Fruit fly (Drosophila melanogaster) whole organism, embryonic: ENCODE results near the gene CG34136.
A peak's percentile ranks its signal among the peaks of the same experiment; 100 is the strongest.

Source experiments
- Awh ChIP-seq: fragments of 200-800 bp; sonication (Bioruptor generic); IDR thresholded peaks from 2 replicates; pipeline ENCODE4, ENCODE4 v1.3.6; 2022; ENCODE audit warnings: missing biosample characterization, missing genetic modification characterization
- CG11247 ChIP-seq: fragments of 200-800 bp; sonication (Bioruptor generic); IDR thresholded peaks from 2 replicates; pipeline ENCODE4 v1.3.6; 2022; ENCODE audit warnings: missing biosample characterization, missing genetic modification characterization
- CG12104 ChIP-seq: fragments of 200-800 bp; sonication (Bioruptor generic); optimal IDR thresholded peaks from 3 replicates; lab custom pipeline; 2016; ENCODE audit warnings: missing biosample characterization, missing genetic modification characterization
- CG13424 ChIP-seq: fragments of 200-800 bp; sonication (Bioruptor generic); optimal IDR thresholded peaks from 2 replicates; lab custom pipeline; 2019; ENCODE audit warnings: missing biosample characterization, mild to moderate bottlenecking, missing genetic modification characterization, moderate library complexity
- CG15696 ChIP-seq: fragments of 200-800 bp; sonication (Bioruptor generic); optimal IDR thresholded peaks from 2 replicates; lab custom pipeline; 2019; ENCODE audit warnings: missing biosample characterization, mild to moderate bottlenecking, missing genetic modification characterization, moderate library complexity
- CG17568 ChIP-seq: fragments of 200-800 bp; sonication (Bioruptor generic); optimal IDR thresholded peaks from 2 replicates; lab custom pipeline; 2018; ENCODE audit warnings: missing biosample characterization, mild to moderate bottlenecking, missing genetic modification characterization, moderate library complexity
- CG17612 ChIP-seq: fragments of 200-800 bp; sonication (Bioruptor generic); IDR thresholded peaks from 2 replicates; pipeline ENCODE4 v1.3.6; 2022; ENCODE audit warnings: missing biosample characterization, missing genetic modification characterization
- CG17912 ChIP-seq: fragments of 200-800 bp; sonication (Bioruptor generic); optimal IDR thresholded peaks from 2 replicates; lab custom pipeline; 2018; ENCODE audit warnings: missing biosample characterization, mild to moderate bottlenecking, missing genetic modification characterization
- CG1792 ChIP-seq: fragments of 200-800 bp; sonication (Bioruptor generic); optimal IDR thresholded peaks from 2 replicates; lab custom pipeline; 2016; ENCODE audit warnings: missing biosample characterization, missing genetic modification characterization
- CG2202 ChIP-seq: fragments of 200-800 bp; sonication (Bioruptor generic); optimal IDR thresholded peaks from 2 replicates; lab custom pipeline; 2018; ENCODE audit warnings: missing biosample characterization, mild to moderate bottlenecking, missing genetic modification characterization
- CG30020 ChIP-seq: fragments of 200-800 bp; optimal IDR thresholded peaks from 2 replicates; lab custom pipeline; 2019; ENCODE audit warnings: missing biosample characterization, mild to moderate bottlenecking, missing genetic modification characterization, moderate library complexity
- CG31365 ChIP-seq: fragments of 200-800 bp; sonication (Bioruptor generic); optimal IDR thresholded peaks from 2 replicates; lab custom pipeline; 2018; ENCODE audit warnings: missing biosample characterization, mild to moderate bottlenecking, missing genetic modification characterization
- CG34376 ChIP-seq: fragments of 200-800 bp; sonication (Bioruptor generic); optimal IDR thresholded peaks from 2 replicates; lab custom pipeline; 2018; ENCODE audit warnings: missing biosample characterization, mild to moderate bottlenecking, missing genetic modification characterization
- CG6175 ChIP-seq: fragments of 200-800 bp; sonication (Bioruptor generic); IDR thresholded peaks from 3 replicates; pipeline ENCODE4 v1.3.6; 2022; ENCODE audit warnings: missing biosample characterization, missing genetic modification characterization
- CG6765 ChIP-seq: fragments of 200-800 bp; sonication (Bioruptor generic); optimal IDR thresholded peaks from 3 replicates; lab custom pipeline; 2017; ENCODE audit warnings: missing biosample characterization, mild to moderate bottlenecking, missing genetic modification characterization
- CG8359 ChIP-seq: fragments of 200-800 bp; sonication (Bioruptor generic); optimal IDR thresholded peaks from 2 replicates; lab custom pipeline; 2017; ENCODE audit warnings: missing biosample characterization, mild to moderate bottlenecking, missing genetic modification characterization, borderline replicate concordance
- CG9727 ChIP-seq: fragments of 200-800 bp; sonication (Bioruptor generic); optimal IDR thresholded peaks from 3 replicates; lab custom pipeline; 2017; ENCODE audit warnings: missing biosample characterization, mild to moderate bottlenecking, missing genetic modification characterization
- CoRest ChIP-seq: fragments of 200-800 bp; sonication (Bioruptor generic); optimal IDR thresholded peaks from 3 replicates; lab custom pipeline; 2018; ENCODE audit warnings: missing biosample characterization, mild to moderate bottlenecking, missing genetic modification characterization, moderate library complexity
- Dip2 ChIP-seq: fragments of 200-800 bp; sonication (Bioruptor generic); IDR thresholded peaks from 2 replicates; pipeline ENCODE4 v1.3.6; 2022; ENCODE audit warnings: missing biosample characterization, missing genetic modification characterization
- Doc3 ChIP-seq: fragments of 200-800 bp; sonication (Bioruptor generic); IDR thresholded peaks from 3 replicates; pipeline ENCODE4 v1.3.6; 2022; ENCODE audit warnings: missing biosample characterization, missing genetic modification characterization; ENCODE audit not compliant: partially characterized antibody
- Dp ChIP-seq: fragments of 200-800 bp; sonication (Bioruptor generic); optimal IDR thresholded peaks from 2 replicates; lab custom pipeline; 2018; ENCODE audit warnings: missing biosample characterization, mild to moderate bottlenecking, missing genetic modification characterization, moderate library complexity
- Elba2 ChIP-seq: fragments of 200-800 bp; sonication (Bioruptor generic); optimal IDR thresholded peaks from 3 replicates; lab custom pipeline; 2016; ENCODE audit warnings: missing biosample characterization, missing genetic modification characterization
- Max ChIP-seq: fragments of 200-800 bp; sonication (Bioruptor generic); optimal IDR thresholded peaks from 2 replicates; lab custom pipeline; 2016; ENCODE audit warnings: missing biosample characterization, mild to moderate bottlenecking, missing genetic modification characterization
- Med ChIP-seq: fragments of 200-800 bp; sonication (Bioruptor generic); peaks from one replicate; lab custom pipeline; 2016; ENCODE audit warnings: missing biosample characterization, missing genetic modification characterization, mild to moderate bottlenecking, inconsistent platforms, moderate library complexity
- Mes4 ChIP-seq: fragments of 200-800 bp; sonication (Bioruptor generic); optimal IDR thresholded peaks from 2 replicates; lab custom pipeline; 2016; ENCODE audit warnings: missing biosample characterization, missing genetic modification characterization
- NK7.1 ChIP-seq: fragments of 200-800 bp; sonication (Bioruptor generic); optimal IDR thresholded peaks from 3 replicates; lab custom pipeline; 2016; ENCODE audit warnings: missing biosample characterization, missing genetic modification characterization
- Nf-YB ChIP-seq: fragments of 200-800 bp; sonication (Bioruptor generic); optimal IDR thresholded peaks from 3 replicates; lab custom pipeline; 2019; ENCODE audit warnings: missing biosample characterization, mild to moderate bottlenecking, missing genetic modification characterization, moderate library complexity
- Sry-β ChIP-seq: fragments of 200-800 bp; sonication (Bioruptor generic); optimal IDR thresholded peaks from 2 replicates; lab custom pipeline; 2018; ENCODE audit warnings: missing biosample characterization, mild to moderate bottlenecking, missing genetic modification characterization, moderate library complexity
- Xbp1 ChIP-seq: fragments of 200-800 bp; sonication (Bioruptor generic); optimal IDR thresholded peaks from 3 replicates; lab custom pipeline; 2016; ENCODE audit warnings: missing biosample characterization, mild to moderate bottlenecking, missing genetic modification characterization
- cato ChIP-seq: fragments of 200-800 bp; sonication (Bioruptor generic); optimal IDR thresholded peaks from 2 replicates; lab custom pipeline; 2016; ENCODE audit warnings: missing biosample characterization, missing genetic modification characterization, borderline replicate concordance
- cg ChIP-seq: fragments of 200-800 bp; sonication (Bioruptor generic); optimal IDR thresholded peaks from 3 replicates; lab custom pipeline; 2019; ENCODE audit warnings: missing biosample characterization, mild to moderate bottlenecking, missing genetic modification characterization, moderate library complexity
- crc ChIP-seq: fragments of 200-800 bp; sonication (Bioruptor generic); optimal IDR thresholded peaks from 2 replicates; lab custom pipeline; 2016; ENCODE audit warnings: missing biosample characterization, missing genetic modification characterization
- croc ChIP-seq: fragments of 200-800 bp; sonication (Bioruptor generic); conservative IDR thresholded peaks from 3 replicates; pipeline ENCODE4 v1.3.6; 2022; ENCODE audit warnings: missing biosample characterization, missing genetic modification characterization
- da ChIP-seq: fragments of 200-800 bp; sonication (Bioruptor generic); optimal IDR thresholded peaks from 2 replicates; lab custom pipeline; 2016; ENCODE audit warnings: missing biosample characterization, missing genetic modification characterization
- eyg ChIP-seq: fragments of 200-800 bp; sonication (Bioruptor generic); optimal IDR thresholded peaks from 3 replicates; lab custom pipeline; 2016; ENCODE audit warnings: missing biosample characterization, missing genetic modification characterization
- jigr1 ChIP-seq: fragments of 200-800 bp; sonication (Bioruptor generic); IDR thresholded peaks from 3 replicates; pipeline ENCODE4 v1.3.6; 2022; ENCODE audit warnings: missing biosample characterization, missing genetic modification characterization
- knrl ChIP-seq: fragments of 200-800 bp; sonication (Bioruptor generic); IDR thresholded peaks from 3 replicates; pipeline ENCODE4 v1.3.6; 2022; ENCODE audit warnings: missing biosample characterization, missing genetic modification characterization; ENCODE audit not compliant: partially characterized antibody
- pan ChIP-seq, 4 experiments: fragments of >200 bp in 3 of 4; fragments of 200-800 bp in 1 of 4; sonication (Bioruptor generic) in 1 of 4; optimal IDR thresholded peaks in 3 of 4; IDR thresholded peaks in 1 of 4; 2 replicates each; pipeline versions ENCODE4 v1.3.6 to Lab custom; 2017 to 2022; ENCODE audit warnings: missing biosample characterization in 2 of 4, missing genetic modification characterization in 2 of 4, mixed read lengths in 1 of 4
- run ChIP-seq: fragments of 200-800 bp; sonication (Bioruptor generic); optimal IDR thresholded peaks from 3 replicates; lab custom pipeline; 2018; ENCODE audit warnings: missing biosample characterization, mild to moderate bottlenecking, missing genetic modification characterization
- seq ChIP-seq: fragments of 200-800 bp; sonication (Bioruptor generic); IDR thresholded peaks from 2 replicates; pipeline ENCODE4 v1.3.6; 2022; ENCODE audit warnings: missing biosample characterization, missing genetic modification characterization
- tin ChIP-seq: fragments of 200-800 bp; sonication (Bioruptor generic); optimal IDR thresholded peaks from 3 replicates; lab custom pipeline; 2016; ENCODE audit warnings: missing biosample characterization, missing genetic modification characterization
- unc-4 ChIP-seq: fragments of 200-800 bp; sonication (Bioruptor generic); IDR thresholded peaks from 2 replicates; pipeline ENCODE4 v1.3.6; 2022; ENCODE audit warnings: missing biosample characterization, missing genetic modification characterization; ENCODE audit not compliant: partially characterized antibody
- vfl ChIP-seq: fragments of 200-800 bp; sonication (Bioruptor generic); optimal IDR thresholded peaks from 2 replicates; lab custom pipeline; 2016; ENCODE audit warnings: missing biosample characterization, missing genetic modification characterization
- z ChIP-seq: fragments of 200-800 bp; sonication (Bioruptor generic); IDR thresholded peaks from 3 replicates; pipeline ENCODE4 v1.3.6; 2022; ENCODE audit warnings: missing biosample characterization, missing genetic modification characterization
- zen ChIP-seq: fragments of 200-800 bp; sonication (Bioruptor generic); optimal IDR thresholded peaks from 3 replicates; lab custom pipeline; 2018; ENCODE audit warnings: missing biosample characterization, mild to moderate bottlenecking, missing genetic modification characterization, moderate library complexity
- zfh1 ChIP-seq: fragments of 200-800 bp; sonication (Bioruptor generic); IDR thresholded peaks from 3 replicates; pipeline ENCODE4 v1.3.6; 2022; ENCODE audit warnings: missing biosample characterization, missing genetic modification characterization

CG34136 gene

DNA sequence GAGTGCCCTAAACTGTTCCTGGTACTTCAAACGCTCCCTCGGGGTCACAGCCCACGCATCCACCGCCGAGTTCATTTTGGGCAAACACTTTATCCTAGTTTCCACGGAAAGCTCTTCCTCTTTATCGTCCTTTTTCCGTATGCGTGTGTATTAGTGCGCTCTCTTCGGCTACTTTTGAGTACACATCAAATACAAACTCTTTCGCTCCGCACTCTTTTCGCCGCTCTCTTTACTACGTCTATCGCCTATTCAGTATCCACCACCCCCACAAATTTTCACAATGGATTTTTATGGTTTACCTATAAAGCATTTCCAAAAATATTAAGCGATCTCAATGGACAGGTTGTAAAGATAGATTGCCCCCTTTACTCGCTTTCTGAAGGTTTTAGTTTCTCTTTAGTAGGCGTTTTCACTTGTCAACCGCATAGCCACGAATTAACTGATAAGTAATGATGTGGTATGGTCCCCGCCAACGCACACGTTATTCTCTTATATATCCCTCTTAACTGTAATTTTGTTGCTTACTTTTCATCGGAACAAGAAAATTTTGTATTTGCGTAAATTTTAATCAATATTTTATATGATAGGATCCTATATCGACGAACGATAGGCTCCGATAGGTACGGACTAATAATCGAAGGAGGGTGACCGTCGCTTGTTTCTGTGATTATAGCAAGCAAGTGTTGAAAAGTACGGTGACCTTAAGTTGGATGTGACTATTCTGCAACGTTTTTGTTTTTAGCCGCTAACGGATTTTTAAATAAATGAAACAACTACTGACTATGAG lies 45.2 kb downstream of the CG34136 start, which contains the start of gene Dap160 (continued):
- TF ChIP-seq knrl (peak; percentile 68), Dp (GFP tag; lab: Kevin White, UChicago) (peak; percentile 54), Max (GFP tag; lab: Kevin White, UChicago) (peak; percentile 3), zfh1 (GFP tag; lab: Robert Waterston, UW) (no peak)

DNA sequence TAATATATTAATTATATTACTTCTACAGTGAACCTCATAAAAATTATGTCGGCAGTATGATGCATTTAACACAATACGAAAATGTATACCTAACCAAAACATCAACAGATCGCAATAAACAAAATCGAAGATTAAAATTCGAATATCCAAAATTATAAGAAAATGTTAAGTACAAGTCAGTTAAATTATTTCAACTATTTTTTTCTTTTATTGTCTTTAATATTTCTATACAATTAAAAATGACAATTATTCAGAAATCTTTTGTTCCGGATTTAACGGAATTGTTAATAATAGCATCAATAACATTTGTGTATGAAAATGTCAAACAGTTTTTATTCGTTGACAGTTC lies 45.8 kb downstream of the CG34136 start:
- TF ChIP-seq da (GFP tag; lab: Kevin White, UChicago) (no peak), CG9727 (GFP tag; lab: Kevin White, UChicago) (no peak), CG31365 (tag; lab: Kevin White, UChicago) (no peak), unc-4 (0 out of 2 replicates have a peak, but pooled peaks have one; percentile 1), CG34376 (GFP tag; lab: Kevin White, UChicago) (no peak), Elba2 (GFP tag; lab: Kevin White, UChicago) (no peak), NK7.1 (GFP tag; lab: Kevin White, UChicago) (no peak), Doc3 (0 out of 3 replicates have a peak, but pooled peaks have one; percentile 8), Xbp1 (GFP tag; lab: Kevin White, UChicago) (no peak)

DNA sequence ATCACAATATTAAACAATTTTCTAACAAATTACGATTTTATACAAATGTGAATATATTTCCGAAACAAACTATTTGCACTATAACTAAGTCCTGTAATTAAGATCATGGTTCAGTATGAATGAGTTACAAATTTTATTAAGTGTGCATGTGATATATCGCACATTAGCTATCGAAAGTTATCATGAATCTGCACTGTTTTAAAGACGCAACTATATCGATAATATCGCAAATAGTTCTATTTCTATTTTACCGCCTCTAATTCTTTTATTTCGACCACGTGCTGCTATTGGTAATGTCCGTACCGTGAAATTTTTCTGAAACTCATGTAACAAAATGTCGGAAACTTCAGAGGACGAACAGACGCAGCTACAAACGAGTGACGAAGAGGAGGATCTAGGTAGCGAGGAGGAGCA lies 46.3 kb downstream of the CG34136 start, which contains the start of gene pths:
TSS of gene pths (plus strand) at position 258 of the 414 bp plus-strand sequence.
- TF ChIP-seq CG17612 (GFP tag; lab: Robert Waterston, UW) (no peak), crc (no peak), cato (no peak), z (GFP tag; lab: Robert Waterston, UW) (no peak), CG17568 (GFP tag; lab: Kevin White, UChicago) (no peak), CoRest (tag; lab: Kevin White, UChicago) (peak; percentile 66), CG1792 (GFP tag; lab: Kevin White, UChicago) (no peak), croc (GFP tag; lab: Robert Waterston, UW) (no peak), CG6765 (GFP tag; lab: Kevin White, UChicago) (no peak), CG17912 (GFP tag; lab: Kevin White, UChicago) (no peak), eyg (GFP tag; lab: Kevin White, UChicago) (peak; percentile 18), jigr1 (no peak), CG8359 (no peak), vfl (GFP tag; lab: Kevin White, UChicago) (no peak), Dip2 (GFP tag; lab: Robert Waterston, UW) (no peak), run (tag; lab: Kevin White, UChicago) (no peak), Med (peak; percentile 84), Mes4 (GFP tag; lab: Kevin White, UChicago) (peak; percentile 40), Sry-β (peak; percentile 2), Elba2 (GFP tag; lab: Kevin White, UChicago) (peak; percentile 0), CG12104 (GFP tag; lab: Kevin White, UChicago) (no peak), Awh (GFP tag; lab: Robert Waterston, UW) (no peak), CG15696 (tag; lab: Kevin White, UChicago) (peak; percentile 42), tin (GFP tag; lab: Kevin White, UChicago) (peak; percentile 42), CG13424 (tag; lab: Kevin White, UChicago) (peak; percentile 38), CG2202 (tag; lab: Kevin White, UChicago) (no peak), pan (optimal IDR thresholded peaks at IDR 0.05; lab: Kevin White, UChicago) (no peak), pan (GFP tag; optimal IDR thresholded peaks at IDR 0.05 in 1 of 2, IDR thresholded peaks at IDR 0.05 in 1 of 2) (peak in 1 of 2 experiments; percentile 51), CG11247 (0 out of 2 replicates have a peak, but pooled peaks have one; percentile 60), Nf-YB (GFP tag; lab: Kevin White, UChicago) (no peak), cg (GFP tag; lab: Kevin White, UChicago) (no peak), CG30020 (peak; percentile 98), seq (GFP tag; lab: Robert Waterston, UW) (no peak), zen (peak; percentile 72), CG6175 (GFP tag; lab: Robert Waterston, UW) (no peak)
